Worm (Caenorhabditis elegans) whole organism, midembryonic: ENCODE results near the gene acr-2.
A peak's percentile ranks its signal among the peaks of the same experiment; 100 is the strongest.

ENCODE experiments used
- T22C8.4 ChIP-seq: fragments of 200-800 bp; sonication (Bioruptor generic); IDR thresholded peaks from 2 replicates; pipeline ENCODE4 v1.3.6; 2022; ENCODE audit warnings: missing genetic modification characterization, missing compliant biosample characterization
- cog-1 ChIP-seq: sonication (generic microtip); optimal IDR thresholded peaks from 2 replicates; lab custom pipeline; 2016; ENCODE audit warnings: missing genetic modification characterization, missing compliant biosample characterization
- flt-1 ChIP-seq: fragments of 200-800 bp; sonication (Bioruptor generic); IDR thresholded peaks from 2 replicates; pipeline ENCODE4 v1.3.6; 2022; ENCODE audit warnings: missing genetic modification characterization, missing compliant biosample characterization
- klf-2 ChIP-seq: fragments of 200-800 bp; sonication (Bioruptor generic); conservative IDR thresholded peaks from 2 replicates; pipeline ENCODE4 v1.3.6; 2022; ENCODE audit warnings: missing genetic modification reagents, missing genetic modification characterization, missing compliant biosample characterization
- med-1 ChIP-seq: sonication (generic microtip); optimal IDR thresholded peaks from 2 replicates; lab custom pipeline; 2017; ENCODE audit warnings: missing genetic modification characterization, mild to moderate bottlenecking, missing compliant biosample characterization, antibody characterized with exemption, missing genetic modification reagents; ENCODE audit not compliant: insufficient read depth
- ref-1 ChIP-seq: fragments of 200-800 bp; sonication (Bioruptor generic); conservative IDR thresholded peaks from 2 replicates; pipeline ENCODE4 v1.3.6; 2022; ENCODE audit warnings: missing genetic modification reagents, missing genetic modification characterization, missing compliant biosample characterization
- tab-1 ChIP-seq: fragments of 200-800 bp; sonication (Bioruptor generic); IDR thresholded peaks from 2 replicates; pipeline ENCODE4 v1.3.6; 2022; ENCODE audit warnings: missing genetic modification characterization, missing compliant biosample characterization
- ztf-23 ChIP-seq: fragments of 200-800 bp; sonication (Bioruptor generic); IDR thresholded peaks from 2 replicates; pipeline ENCODE4 v1.3.6; 2022; ENCODE audit warnings: missing genetic modification reagents, missing genetic modification characterization, missing compliant biosample characterization
- ztf-29 ChIP-seq: fragments of 200-800 bp; sonication (Bioruptor generic); IDR thresholded peaks from 2 replicates; pipeline ENCODE4 v1.3.6; 2022; ENCODE audit warnings: missing genetic modification reagents, missing genetic modification characterization, missing compliant biosample characterization

Gene acr-2

ce11 chrX:6668911-6669310 is 33.4 kb upstream of the acr-2 start, which contains the start of gene nhr-137:
nhr-137 (minus strand) TSS chrX:6669011.
- TF ChIP-seq ztf-29 (GFP tag; lab: Robert Waterston, UW) (no peak), ref-1 (GFP tag; lab: Robert Waterston, UW) (no peak), T22C8.4 (GFP tag; lab: Robert Waterston, UW) (no peak), cog-1 (no peak), flt-1 (GFP tag; lab: Robert Waterston, UW) (no peak), med-1 (GFP tag; lab: Kevin White, UChicago) (no peak)

ce11 chrX:6669366-6669765 is 33.0 kb upstream of the acr-2 start:
- TF ChIP-seq ztf-29 (GFP tag; lab: Robert Waterston, UW) (no peak), T22C8.4 (GFP tag; lab: Robert Waterston, UW) (no peak), med-1 (GFP tag; lab: Kevin White, UChicago) (no peak), flt-1 (GFP tag; lab: Robert Waterston, UW) (no peak), ref-1 (GFP tag; lab: Robert Waterston, UW) (no peak), klf-2 (GFP tag; lab: Robert Waterston, UW) (no peak), ztf-23 (GFP tag; lab: Robert Waterston, UW) (no peak), tab-1 (no peak), cog-1 (no peak)

ce11 chrX:6671717-6672116 is 30.6 kb upstream of the acr-2 start:
- no peak for TF ChIP-seq T22C8.4 (GFP tag; lab: Robert Waterston, UW)
- no peak for TF ChIP-seq ztf-29 (GFP tag; lab: Robert Waterston, UW)
- TF ChIP-seq klf-2 (GFP tag; lab: Robert Waterston, UW), result no peak
- TF ChIP-seq cog-1, result no peak

ce11 chrX:6672519-6672918 is 29.8 kb upstream of the acr-2 start, which contains the start of gene col-172:
col-172 (plus strand) TSS chrX:6672819.
- no peak for TF ChIP-seq ztf-23 (GFP tag; lab: Robert Waterston, UW)
- no peak for TF ChIP-seq ref-1 (GFP tag; lab: Robert Waterston, UW)
- no peak for TF ChIP-seq ztf-29 (GFP tag; lab: Robert Waterston, UW)
- TF ChIP-seq cog-1, result no peak
- TF ChIP-seq klf-2 (GFP tag; lab: Robert Waterston, UW), result no peak
- no peak for TF ChIP-seq med-1 (GFP tag; lab: Kevin White, UChicago)
- TF ChIP-seq tab-1, result no peak
- TF ChIP-seq flt-1 (GFP tag; lab: Robert Waterston, UW), result no peak
- no peak for TF ChIP-seq T22C8.4 (GFP tag; lab: Robert Waterston, UW)

ce11 chrX:6674333-6674919 is 27.9 kb upstream of the acr-2 start, which contains the start of gene F38B6.4:
F38B6.4 (plus strand) TSS chrX:6674869.
- no peak for TF ChIP-seq ztf-29 (GFP tag; lab: Robert Waterston, UW)
- no peak for TF ChIP-seq ztf-23 (GFP tag; lab: Robert Waterston, UW)
- TF ChIP-seq flt-1 (GFP tag; lab: Robert Waterston, UW), result no peak
- TF ChIP-seq ref-1 (GFP tag; lab: Robert Waterston, UW), result no peak
- no peak for TF ChIP-seq klf-2 (GFP tag; lab: Robert Waterston, UW)
- no peak for TF ChIP-seq tab-1
- no peak for TF ChIP-seq cog-1
- no peak for TF ChIP-seq med-1 (GFP tag; lab: Kevin White, UChicago)
- no peak for TF ChIP-seq T22C8.4 (GFP tag; lab: Robert Waterston, UW)

ce11 chrX:6682683-6683082 is 19.7 kb upstream of the acr-2 start, which contains the start of gene F38B6.8:
F38B6.8 (minus strand) TSS chrX:6682783.
- no peak for TF ChIP-seq T22C8.4 (GFP tag; lab: Robert Waterston, UW)
- no peak for TF ChIP-seq tab-1
- TF ChIP-seq flt-1 (GFP tag; lab: Robert Waterston, UW), result no peak
- no peak for TF ChIP-seq cog-1
- TF ChIP-seq klf-2 (GFP tag; lab: Robert Waterston, UW), result no peak
- no peak for TF ChIP-seq ztf-29 (GFP tag; lab: Robert Waterston, UW)
- TF ChIP-seq ztf-23 (GFP tag; lab: Robert Waterston, UW), result no peak
- TF ChIP-seq med-1 (GFP tag; lab: Kevin White, UChicago), result no peak
- TF ChIP-seq ref-1 (GFP tag; lab: Robert Waterston, UW), result no peak

- TF ChIP-seq cog-1 (no peak), klf-2 (GFP tag; lab: Robert Waterston, UW) (no peak), ztf-23 (GFP tag; lab: Robert Waterston, UW) (no peak), T22C8.4 (GFP tag; lab: Robert Waterston, UW) (no peak), ztf-29 (GFP tag; lab: Robert Waterston, UW) (no peak), flt-1 (GFP tag; lab: Robert Waterston, UW) (no peak), tab-1 (no peak), ref-1 (GFP tag; lab: Robert Waterston, UW) (no peak), med-1 (GFP tag; lab: Kevin White, UChicago) (no peak)
Observed at ce11 chrX:6687345-6687744, 15.0 kb upstream of the acr-2 start.

ce11 chrX:6687756-6688155 is 14.6 kb upstream of the acr-2 start:
- TF ChIP-seq tab-1 (no peak), med-1 (GFP tag; lab: Kevin White, UChicago) (no peak), klf-2 (GFP tag; lab: Robert Waterston, UW) (no peak), cog-1 (no peak), ref-1 (GFP tag; lab: Robert Waterston, UW) (no peak), T22C8.4 (GFP tag; lab: Robert Waterston, UW) (no peak), ztf-23 (GFP tag; lab: Robert Waterston, UW) (no peak), ztf-29 (GFP tag; lab: Robert Waterston, UW) (no peak), flt-1 (GFP tag; lab: Robert Waterston, UW) (no peak)

ce11 chrX:6688953-6689562 is 13.3 kb upstream of the acr-2 start:
- TF ChIP-seq ztf-29 (GFP tag; lab: Robert Waterston, UW) (no peak), cog-1 (peak; percentile 48), T22C8.4 (GFP tag; lab: Robert Waterston, UW) (no peak), flt-1 (GFP tag; lab: Robert Waterston, UW) (no peak), med-1 (GFP tag; lab: Kevin White, UChicago) (no peak), ref-1 (GFP tag; lab: Robert Waterston, UW) (no peak), klf-2 (GFP tag; lab: Robert Waterston, UW) (no peak), tab-1 (no peak), ztf-23 (GFP tag; lab: Robert Waterston, UW) (no peak)
